Fruit fly (Drosophila melanogaster) whole organism, prepupa: Measurements from ENCODE around the gene CG4408.
A peak's percentile ranks its signal among the peaks of the same experiment; 100 is the strongest.

ENCODE experiments used
- Blimp-1 ChIP-seq: fragments of 200-800 bp; sonication (Bioruptor generic); optimal IDR thresholded peaks from 3 replicates; lab custom pipeline; 2017; ENCODE audit warnings: missing biosample characterization, missing genetic modification characterization, mild to moderate bottlenecking, moderate library complexity, missing genetic modification reagents
- CG10631 ChIP-seq: fragments of 200-800 bp; sonication (Bioruptor generic); optimal IDR thresholded peaks from 2 replicates; lab custom pipeline; 2016; ENCODE audit warnings: missing biosample characterization, missing genetic modification characterization
- CG10669 ChIP-seq: fragments of 200-800 bp; sonication (Bioruptor generic); optimal IDR thresholded peaks from 3 replicates; lab custom pipeline; 2018; ENCODE audit warnings: missing biosample characterization, mild to moderate bottlenecking, missing genetic modification characterization, moderate library complexity
- CG11294 ChIP-seq: fragments of 200-800 bp; sonication (Bioruptor generic); IDR thresholded peaks from 2 replicates; pipeline ENCODE4 v1.3.6; 2022; ENCODE audit warnings: missing biosample characterization, missing genetic modification characterization
- CG11762 ChIP-seq: fragments of 200-800 bp; sonication (Bioruptor generic); optimal IDR thresholded peaks from 3 replicates; lab custom pipeline; 2016; ENCODE audit warnings: missing biosample characterization, missing genetic modification characterization; ENCODE audit not compliant: insufficient read depth
- CG15336 ChIP-seq: fragments of 200-800 bp; sonication (Bioruptor generic); IDR thresholded peaks from 2 replicates; pipeline ENCODE4 v1.3.6; 2022; ENCODE audit warnings: missing biosample characterization, missing genetic modification characterization
- CG1621 ChIP-seq: fragments of 200-800 bp; sonication (Bioruptor generic); optimal IDR thresholded peaks from 3 replicates; lab custom pipeline; 2018; ENCODE audit warnings: missing biosample characterization, mild to moderate bottlenecking, missing genetic modification characterization
- CG3032 ChIP-seq: fragments of 200-800 bp; optimal IDR thresholded peaks from 2 replicates; lab custom pipeline; 2019; ENCODE audit warnings: missing biosample characterization, mild to moderate bottlenecking, missing genetic modification characterization, moderate library complexity
- CG34406 ChIP-seq: fragments of 200-800 bp; sonication (Bioruptor generic); optimal IDR thresholded peaks from 3 replicates; lab custom pipeline; 2016; ENCODE audit warnings: missing biosample characterization, missing genetic modification characterization
- CG4318 ChIP-seq: fragments of 200-800 bp; sonication (Bioruptor generic); optimal IDR thresholded peaks from 3 replicates; lab custom pipeline; 2017; ENCODE audit warnings: missing biosample characterization, mild to moderate bottlenecking, missing genetic modification characterization
- CG6163 ChIP-seq: fragments of 200-800 bp; sonication (Bioruptor generic); IDR thresholded peaks from 3 replicates; pipeline ENCODE4 v1.3.6; 2022; ENCODE audit warnings: missing biosample characterization, missing genetic modification characterization
- CG6276 ChIP-seq: fragments of 200-800 bp; sonication (Bioruptor generic); optimal IDR thresholded peaks from 2 replicates; lab custom pipeline; 2017; ENCODE audit warnings: missing biosample characterization, mild to moderate bottlenecking, missing genetic modification characterization
- CG6792 ChIP-seq: fragments of 200-800 bp; sonication (Bioruptor generic); optimal IDR thresholded peaks from 3 replicates; lab custom pipeline; 2016; ENCODE audit warnings: missing biosample characterization, missing genetic modification characterization
- CG6854 ChIP-seq: fragments of 200-800 bp; sonication (Bioruptor generic); optimal IDR thresholded peaks from 2 replicates; lab custom pipeline; 2017; ENCODE audit warnings: missing biosample characterization, mild to moderate bottlenecking, missing genetic modification characterization
- CG8119 ChIP-seq: fragments of 200-800 bp; sonication (Bioruptor generic); IDR thresholded peaks from 3 replicates; pipeline ENCODE4 v1.3.6; 2022; ENCODE audit warnings: missing biosample characterization, missing genetic modification characterization
- CG8632 ChIP-seq: fragments of 200-800 bp; sonication (Bioruptor generic); optimal IDR thresholded peaks from 3 replicates; lab custom pipeline; 2016; ENCODE audit warnings: missing biosample characterization, missing genetic modification characterization
- CG9139 ChIP-seq: fragments of 200-800 bp; sonication (Bioruptor generic); optimal IDR thresholded peaks from 3 replicates; lab custom pipeline; 2017; ENCODE audit warnings: missing biosample characterization, mild to moderate bottlenecking, missing genetic modification characterization
- Eip75B ChIP-seq: fragments of 200-800 bp; sonication (Bioruptor generic); optimal IDR thresholded peaks from 3 replicates; lab custom pipeline; 2016; ENCODE audit warnings: missing biosample characterization, missing genetic modification characterization
- Eip78C ChIP-seq: fragments of 200-800 bp; sonication (Bioruptor generic); peaks from one replicate; lab custom pipeline; 2016; ENCODE audit warnings: missing biosample characterization, missing genetic modification characterization
- Eip93F ChIP-seq: fragments of 200-800 bp; sonication (Bioruptor generic); optimal IDR thresholded peaks from 2 replicates; lab custom pipeline; 2016; ENCODE audit warnings: missing biosample characterization, mild to moderate bottlenecking, missing genetic modification characterization
- Ets21C ChIP-seq: fragments of 200-800 bp; sonication (Bioruptor generic); optimal IDR thresholded peaks from 3 replicates; lab custom pipeline; 2016; ENCODE audit warnings: missing biosample characterization, missing genetic modification characterization
- Ets96B ChIP-seq: fragments of 200-800 bp; optimal IDR thresholded peaks from 2 replicates; lab custom pipeline; 2019; ENCODE audit warnings: missing biosample characterization, mild to moderate bottlenecking, missing genetic modification characterization, moderate library complexity
- Gug ChIP-seq: fragments of 200-800 bp; sonication (Bioruptor generic); IDR thresholded peaks from 2 replicates; pipeline ENCODE4 v1.3.6; 2022; ENCODE audit warnings: missing biosample characterization, missing genetic modification characterization
- Hr38 ChIP-seq: sonication (Bioruptor generic); optimal IDR thresholded peaks from 2 replicates; lab custom pipeline; 2016; ENCODE audit warnings: missing biosample characterization, missing genetic modification characterization
- Hr39 ChIP-seq: fragments of 200-800 bp; sonication (Bioruptor generic); optimal IDR thresholded peaks from 2 replicates; lab custom pipeline; 2016; ENCODE audit warnings: missing biosample characterization, missing genetic modification characterization
- Hr4 ChIP-seq: fragments of 200-800 bp; sonication (Bioruptor generic); optimal IDR thresholded peaks from 3 replicates; lab custom pipeline; 2016; ENCODE audit warnings: missing biosample characterization, missing genetic modification characterization
- Smox ChIP-seq: fragments of 200-800 bp; sonication (Bioruptor generic); optimal IDR thresholded peaks from 3 replicates; lab custom pipeline; 2016; ENCODE audit warnings: missing biosample characterization, missing genetic modification characterization
- Sox102F ChIP-seq: fragments of 200-800 bp; sonication (Bioruptor generic); optimal IDR thresholded peaks from 2 replicates; lab custom pipeline; 2016; ENCODE audit warnings: missing biosample characterization, mild to moderate bottlenecking, missing genetic modification characterization
- Sox14 ChIP-seq: fragments of 200-800 bp; sonication (Bioruptor generic); optimal IDR thresholded peaks from 3 replicates; lab custom pipeline; 2016; ENCODE audit warnings: missing biosample characterization, missing genetic modification characterization
- Sox15 ChIP-seq: fragments of 200-800 bp; sonication (Bioruptor generic); optimal IDR thresholded peaks from 3 replicates; lab custom pipeline; 2016; ENCODE audit warnings: missing biosample characterization, missing genetic modification characterization
- acj6 ChIP-seq: fragments of 200-800 bp; sonication (Bioruptor generic); optimal IDR thresholded peaks from 3 replicates; lab custom pipeline; 2016; ENCODE audit warnings: missing biosample characterization, missing genetic modification characterization
- cyc ChIP-seq: fragments of 200-800 bp; sonication (Bioruptor generic); optimal IDR thresholded peaks from 3 replicates; lab custom pipeline; 2016; ENCODE audit warnings: missing biosample characterization, missing genetic modification characterization
- dac ChIP-seq: fragments of 200-800 bp; sonication (Bioruptor generic); optimal IDR thresholded peaks from 2 replicates; lab custom pipeline; 2017; ENCODE audit warnings: missing biosample characterization, mild to moderate bottlenecking, missing genetic modification characterization
- eg ChIP-seq: fragments of 200-800 bp; sonication (Bioruptor generic); IDR thresholded peaks from 3 replicates; pipeline ENCODE4 v1.3.6; 2022; ENCODE audit warnings: missing biosample characterization, missing genetic modification characterization
- esn ChIP-seq: fragments of 200-800 bp; sonication (Bioruptor generic); optimal IDR thresholded peaks from 2 replicates; lab custom pipeline; 2016; ENCODE audit warnings: missing biosample characterization, mild to moderate bottlenecking, missing genetic modification characterization, moderate library complexity
- lz ChIP-seq: fragments of 200-800 bp; sonication (Bioruptor generic); optimal IDR thresholded peaks from 3 replicates; lab custom pipeline; 2016; ENCODE audit warnings: missing biosample characterization, missing genetic modification characterization
- net ChIP-seq: fragments of 200-800 bp; sonication (Bioruptor generic); optimal IDR thresholded peaks from 3 replicates; lab custom pipeline; 2016; ENCODE audit warnings: missing biosample characterization, missing genetic modification characterization
- salr ChIP-seq, 2 experiments: fragments of 200-800 bp; sonication (Bioruptor generic); optimal IDR thresholded peaks; 3 replicates each; lab custom pipeline; 2016 to 2018; ENCODE audit warnings: missing biosample characterization in 2 of 2, missing genetic modification characterization in 2 of 2, mild to moderate bottlenecking in 1 of 2
- spab ChIP-seq: fragments of 200-800 bp; sonication (Bioruptor generic); optimal IDR thresholded peaks from 2 replicates; lab custom pipeline; 2017; ENCODE audit warnings: missing biosample characterization, mild to moderate bottlenecking, missing genetic modification characterization, missing genetic modification reagents
- ss ChIP-seq, 2 experiments: fragments of 200-800 bp; sonication (Bioruptor generic); optimal IDR thresholded peaks; 2 replicates in 1 of 2; 3 replicates in 1 of 2; lab custom pipeline; 2017 to 2018; ENCODE audit warnings: mild to moderate bottlenecking in 2 of 2, missing biosample characterization in 2 of 2, missing genetic modification characterization in 2 of 2, moderate library complexity in 1 of 2
- svp ChIP-seq: fragments of 200-800 bp; sonication (Bioruptor generic); peaks from one replicate; lab custom pipeline; 2016; ENCODE audit warnings: missing biosample characterization, missing genetic modification characterization
- topi ChIP-seq: fragments of 200-800 bp; sonication (Bioruptor generic); optimal IDR thresholded peaks from 3 replicates; lab custom pipeline; 2016; ENCODE audit warnings: missing biosample characterization, missing genetic modification characterization
- vri ChIP-seq: fragments of 200-800 bp; sonication (Bioruptor generic); optimal IDR thresholded peaks from 3 replicates; lab custom pipeline; 2016; ENCODE audit warnings: missing biosample characterization, mild to moderate bottlenecking, missing genetic modification characterization

The CG4408 gene

DNA sequence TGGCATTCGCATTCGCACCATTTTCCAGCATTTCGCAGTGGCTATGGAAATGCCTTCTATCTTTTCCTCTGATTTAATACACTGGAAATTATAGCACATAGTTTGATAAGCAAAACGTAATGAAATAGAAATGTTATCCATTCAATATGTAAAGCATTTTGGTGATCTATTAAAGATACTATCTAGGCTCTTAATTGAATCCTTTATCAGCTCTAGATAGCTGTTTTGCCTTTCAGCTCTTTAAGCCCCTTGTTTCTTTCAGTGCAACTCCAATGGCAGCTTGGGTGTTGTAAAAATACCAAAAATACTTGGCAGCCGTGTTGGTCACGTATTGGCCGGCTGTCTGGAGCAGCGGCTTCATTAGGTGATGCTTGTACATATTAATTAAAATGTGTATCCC lies 1.7 kb upstream of the CG4408 start (continued):
- no peak for TF ChIP-seq CG9139 (GFP tag; lab: Kevin White, UChicago)
- peak in 1 of 2 experiments; percentile 19 for TF ChIP-seq salr (GFP tag; optimal IDR thresholded peaks at IDR 0.05; lab: Kevin White, UChicago)
- TF ChIP-seq esn (GFP tag; lab: Kevin White, UChicago): no peak
- no peak for TF ChIP-seq CG6854 (GFP tag; lab: Kevin White, UChicago)

DNA sequence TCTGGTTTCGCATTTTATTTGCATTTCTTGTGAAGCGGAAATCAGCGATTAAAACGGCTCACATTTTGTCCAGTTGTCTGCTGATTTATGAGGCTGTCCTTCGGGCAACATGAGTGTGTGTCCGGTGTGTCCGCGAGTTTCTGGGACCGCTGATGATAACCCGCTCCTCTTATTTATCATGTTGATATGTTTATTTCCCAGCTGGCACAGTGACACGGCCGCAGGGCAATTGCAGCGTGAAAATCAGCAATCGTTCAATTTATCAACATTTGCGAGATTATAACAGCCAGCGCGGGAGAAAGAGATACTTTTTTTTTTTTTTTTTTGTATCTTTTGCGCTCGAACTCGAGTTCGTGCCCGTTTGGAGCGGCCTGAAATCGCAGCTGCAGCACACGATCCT lies 3.0 kb downstream of the CG4408 start:
- no peak for TF ChIP-seq CG1621 (tag; lab: Kevin White, UChicago)
- TF ChIP-seq svp (GFP tag; lab: Kevin White, UChicago): peak; percentile 94

DNA sequence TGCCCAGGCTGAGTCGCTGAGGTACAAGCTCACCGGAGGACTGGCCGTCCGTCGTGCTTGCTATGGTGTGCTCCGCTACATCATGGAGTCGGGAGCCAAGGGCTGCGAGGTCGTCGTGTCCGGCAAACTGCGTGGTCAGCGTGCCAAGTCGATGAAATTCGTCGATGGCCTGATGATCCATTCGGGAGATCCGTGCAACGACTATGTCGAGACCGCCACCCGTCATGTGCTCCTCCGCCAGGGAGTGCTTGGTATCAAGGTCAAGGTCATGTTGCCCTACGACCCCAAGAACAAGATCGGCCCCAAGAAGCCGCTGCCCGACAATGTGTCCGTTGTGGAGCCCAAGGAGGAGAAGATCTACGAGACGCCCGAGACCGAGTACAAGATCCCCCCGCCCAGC lies 4.0 kb downstream of the CG4408 start:
- TF ChIP-seq Eip75B (GFP tag; lab: Kevin White, UChicago) (no peak), CG10631 (GFP tag; lab: Kevin White, UChicago) (no peak), dac (GFP tag; lab: Kevin White, UChicago) (no peak), svp (GFP tag; lab: Kevin White, UChicago) (peak; percentile 70), CG4318 (GFP tag; lab: Kevin White, UChicago) (no peak), CG11294 (no peak), Hr39 (GFP tag; lab: Kevin White, UChicago) (no peak), vri (no peak)

DNA sequence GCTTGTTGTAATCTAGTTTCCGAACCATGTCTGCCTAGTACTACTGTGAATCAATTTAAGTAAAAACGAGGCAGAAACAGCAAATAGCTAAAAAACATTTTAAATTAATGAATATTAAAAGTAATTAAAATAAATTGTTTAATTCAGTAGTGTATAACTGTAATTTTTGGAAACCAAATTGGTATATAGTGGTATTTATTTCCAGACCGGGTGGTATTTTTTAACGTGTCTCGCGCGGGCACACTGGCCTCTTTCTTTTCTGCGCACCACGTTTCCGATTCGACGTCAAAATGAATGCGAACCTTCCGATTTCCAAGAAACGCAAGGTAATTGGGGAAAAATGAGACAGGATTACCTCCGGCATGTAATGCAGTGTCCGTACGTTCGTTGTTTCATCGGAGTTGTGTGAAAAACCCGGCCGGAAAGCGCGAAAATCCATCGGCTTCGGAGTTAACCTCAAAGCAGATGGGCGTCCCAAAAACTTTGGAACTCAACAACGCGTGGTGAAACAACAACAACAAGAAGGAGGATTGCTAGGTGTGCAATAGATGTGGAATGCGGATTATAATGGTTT lies 4.7 kb downstream of the CG4408 start, which contains the start of gene RpS3:
TSS of gene RpS3 (plus strand) at position 248 of the 574 bp plus-strand sequence.
- peak; percentile 18 for TF ChIP-seq topi (GFP tag; lab: Kevin White, UChicago)
- no peak for TF ChIP-seq CG3032 (tag; lab: Kevin White, UChicago)
- TF ChIP-seq esn (GFP tag; lab: Kevin White, UChicago): no peak
- TF ChIP-seq net (GFP tag; lab: Kevin White, UChicago): peak; percentile 14
- TF ChIP-seq CG10669 (GFP tag; lab: Kevin White, UChicago): no peak
- no peak for TF ChIP-seq Hr38 (GFP tag; lab: Kevin White, UChicago)
- TF ChIP-seq Sox14 (GFP tag; lab: Kevin White, UChicago): no peak
- TF ChIP-seq CG1621 (tag; lab: Kevin White, UChicago): no peak
- TF ChIP-seq Sox15: no peak
- TF ChIP-seq dac (GFP tag; lab: Kevin White, UChicago): no peak
- no peak for TF ChIP-seq CG8632 (GFP tag; lab: Kevin White, UChicago)
- no peak for TF ChIP-seq CG9139 (GFP tag; lab: Kevin White, UChicago)
- TF ChIP-seq lz (GFP tag; lab: Kevin White, UChicago): no peak
- no peak for TF ChIP-seq salr (GFP tag; optimal IDR thresholded peaks at IDR 0.05; lab: Kevin White, UChicago)
- TF ChIP-seq CG15336 (GFP tag; lab: Robert Waterston, UW): no peak
- no peak for TF ChIP-seq Blimp-1 (GFP tag; lab: Kevin White, UChicago)
- no peak for TF ChIP-seq CG10631 (GFP tag; lab: Kevin White, UChicago)
- TF ChIP-seq Ets21C (GFP tag; lab: Kevin White, UChicago): no peak
- peak; percentile 1 for TF ChIP-seq Sox102F (GFP tag; lab: Kevin White, UChicago)
- TF ChIP-seq Hr4: no peak
- no peak for TF ChIP-seq Gug (GFP tag; lab: Robert Waterston, UW)
- TF ChIP-seq Hr39 (GFP tag; lab: Kevin White, UChicago): no peak
- no peak for TF ChIP-seq CG11294
- TF ChIP-seq CG6792 (GFP tag; lab: Kevin White, UChicago): no peak
- TF ChIP-seq ss (GFP tag; optimal IDR thresholded peaks at IDR 0.05; lab: Kevin White, UChicago): peak; percentile 25 to 49
- no peak for TF ChIP-seq cyc
- peak; percentile 64 for TF ChIP-seq Eip78C
- peak; percentile 14 for TF ChIP-seq svp (GFP tag; lab: Kevin White, UChicago)
- no peak for TF ChIP-seq Smox
- TF ChIP-seq CG6276: peak; percentile 8
- no peak for TF ChIP-seq spab (GFP tag; lab: Kevin White, UChicago)
- TF ChIP-seq Eip75B (GFP tag; lab: Kevin White, UChicago): no peak
- no peak; the same call in 2 of the 3 replicates for TF ChIP-seq eg (GFP tag; lab: Robert Waterston, UW)
- no peak for TF ChIP-seq CG4318 (GFP tag; lab: Kevin White, UChicago)
- TF ChIP-seq CG11762: no peak
- no peak for TF ChIP-seq CG6163 (GFP tag; lab: Robert Waterston, UW)
- no peak for TF ChIP-seq acj6 (GFP tag; lab: Kevin White, UChicago)
- no peak for TF ChIP-seq CG8119
- no peak for TF ChIP-seq vri
- TF ChIP-seq Eip93F (GFP tag; lab: Kevin White, UChicago): no peak
- TF ChIP-seq CG6854 (GFP tag; lab: Kevin White, UChicago): peak; percentile 80
- peak; percentile 35 for TF ChIP-seq Ets96B (tag; lab: Kevin White, UChicago)
- peak; percentile 4 for TF ChIP-seq CG34406 (GFP tag; lab: Kevin White, UChicago)
